Worm (Caenorhabditis elegans) whole organism, L4 larva: ENCODE data around the gene F15B9.6.

Experiments
- D1046.2 ChIP-seq: fragments of 200-800 bp; sonication (Bioruptor generic); IDR thresholded peaks from 2 replicates; pipeline ENCODE4 v1.3.6; 2022; ENCODE audit warnings: missing genetic modification characterization, missing compliant biosample characterization
- F26F4.8 ChIP-seq: fragments of 200-800 bp; sonication (Bioruptor generic); conservative IDR thresholded peaks from 2 replicates; pipeline ENCODE4 v1.3.6; 2022; ENCODE audit warnings: missing genetic modification characterization, missing compliant biosample characterization
- Y105C5A.15 ChIP-seq: fragments of 200-800 bp; sonication (Bioruptor generic); IDR thresholded peaks from 2 replicates; pipeline ENCODE4 v1.3.6; 2022; ENCODE audit warnings: missing genetic modification characterization, missing compliant biosample characterization
- aha-1 ChIP-seq: fragments of 150-350 bp; peaks from one replicate; lab custom pipeline; 2014; ENCODE audit warnings: missing biosample characterization, missing genetic modification characterization
- ama-1 ChIP-seq: fragments of 150-350 bp; optimal IDR thresholded peaks from 2 replicates; lab custom pipeline; 2014; ENCODE audit warnings: inconsistent platforms, mixed read lengths
- arid-1 ChIP-seq: fragments of 200-800 bp; sonication (Bioruptor generic); conservative IDR thresholded peaks from 2 replicates; pipeline ENCODE4 v1.3.6; 2022; ENCODE audit warnings: missing genetic modification reagents, missing genetic modification characterization, missing compliant biosample characterization
- ceh-20 ChIP-seq: fragments of 200-800 bp; sonication (Bioruptor generic); IDR thresholded peaks from 2 replicates; pipeline ENCODE4 v1.3.6; 2022; ENCODE audit warnings: missing genetic modification reagents, missing genetic modification characterization, missing compliant biosample characterization
- daf-16 ChIP-seq, 3 experiments: sonication (generic microtip); optimal IDR thresholded peaks; 2 replicates each; lab custom pipeline; 2016 to 2017; ENCODE audit warnings: missing genetic modification characterization in 3 of 3, missing genetic modification reagents in 3 of 3, mild to moderate bottlenecking in 2 of 3, missing compliant biosample characterization in 2 of 3, missing biosample characterization in 1 of 3, moderate library complexity in 1 of 3
- dmd-6 ChIP-seq: fragments of 200-800 bp; sonication (Bioruptor generic); IDR thresholded peaks from 2 replicates; pipeline ENCODE4 v1.3.6; 2022; ENCODE audit warnings: missing genetic modification reagents, missing genetic modification characterization, missing compliant biosample characterization
- dmd-9 ChIP-seq: fragments of 200-800 bp; sonication (Bioruptor generic); IDR thresholded peaks from 2 replicates; pipeline ENCODE4 v1.3.6; 2022; ENCODE audit warnings: missing genetic modification reagents, missing genetic modification characterization, missing compliant biosample characterization
- dve-1 ChIP-seq: sonication (generic microtip); optimal IDR thresholded peaks from 2 replicates; lab custom pipeline; 2017; ENCODE audit warnings: antibody characterized with exemption, mild to moderate bottlenecking, missing genetic modification characterization, missing compliant biosample characterization; ENCODE audit not compliant: insufficient read depth
- egl-27 ChIP-seq: sonication (generic microtip); optimal IDR thresholded peaks from 3 replicates; lab custom pipeline; 2017; ENCODE audit warnings: missing biosample characterization, missing genetic modification reagents, missing genetic modification characterization
- egl-43 ChIP-seq: fragments of 200-800 bp; sonication (Bioruptor generic); IDR thresholded peaks from 2 replicates; pipeline ENCODE4 v1.3.6; 2022; ENCODE audit warnings: missing genetic modification reagents, missing genetic modification characterization, missing compliant biosample characterization
- hif-1 ChIP-seq, 2 experiments: sonication (generic microtip); optimal IDR thresholded peaks; 2 replicates each; lab custom pipeline; 2016 to 2017; ENCODE audit warnings: missing compliant biosample characterization in 2 of 2, missing genetic modification characterization in 2 of 2, missing genetic modification reagents in 2 of 2, missing genotype in 2 of 2, mild to moderate bottlenecking in 1 of 2
- hlh-11 ChIP-seq: fragments of 200-800 bp; sonication (Bioruptor generic); optimal IDR thresholded peaks from 2 replicates; lab custom pipeline; 2018; ENCODE audit warnings: mild to moderate bottlenecking, missing genetic modification characterization, missing compliant biosample characterization
- lin-1 ChIP-seq: fragments of 200-800 bp; sonication (Bioruptor generic); IDR thresholded peaks from 2 replicates; pipeline ENCODE4 v1.3.6; 2022; ENCODE audit warnings: missing genetic modification reagents, missing genetic modification characterization, missing compliant biosample characterization
- lin-38 ChIP-seq: fragments of 200-800 bp; sonication (Bioruptor generic); IDR thresholded peaks from 2 replicates; pipeline ENCODE4 v1.3.6; 2022; ENCODE audit warnings: missing genetic modification reagents, missing genetic modification characterization, missing compliant biosample characterization
- lsy-2 ChIP-seq, 2 experiments: fragments of 150-350 bp in 1 of 2; sonication (generic microtip) in 1 of 2; optimal IDR thresholded peaks; 2 replicates each; lab custom pipeline; 2014 to 2017; ENCODE audit warnings: missing biosample characterization in 2 of 2, missing genetic modification characterization in 2 of 2
- madf-9 ChIP-seq: fragments of 200-800 bp; sonication (Bioruptor generic); conservative IDR thresholded peaks from 2 replicates; pipeline ENCODE4 v1.3.6; 2022; ENCODE audit warnings: missing genetic modification reagents, missing genetic modification characterization, missing compliant biosample characterization
- mdt-29 ChIP-seq: fragments of 200-800 bp; sonication (Bioruptor generic); IDR thresholded peaks from 2 replicates; pipeline ENCODE4 v1.3.6; 2022; ENCODE audit warnings: missing genetic modification reagents, missing genetic modification characterization, missing compliant biosample characterization
- mes-2 ChIP-seq: sonication (generic microtip); optimal IDR thresholded peaks from 2 replicates; lab custom pipeline; 2016; ENCODE audit warnings: missing genotype, mild to moderate bottlenecking, missing genetic modification characterization, missing compliant biosample characterization; ENCODE audit not compliant: poor library complexity, severe bottlenecking
- mxl-3 ChIP-seq: fragments of 200-800 bp; sonication (Bioruptor generic); optimal IDR thresholded peaks from 2 replicates; lab custom pipeline; 2018; ENCODE audit warnings: mild to moderate bottlenecking, missing genetic modification characterization, missing compliant biosample characterization
- nhr-237 ChIP-seq: sonication (generic microtip); optimal IDR thresholded peaks from 2 replicates; lab custom pipeline; 2017; ENCODE audit warnings: missing biosample characterization, missing genetic modification characterization
- nhr-28 ChIP-seq: fragments of 150-350 bp; optimal IDR thresholded peaks from 2 replicates; lab custom pipeline; 2014; ENCODE audit warnings: missing biosample characterization, missing genetic modification characterization
- nhr-41 ChIP-seq: fragments of 200-800 bp; sonication (Bioruptor generic); IDR thresholded peaks from 2 replicates; pipeline ENCODE4 v1.3.6; 2022; ENCODE audit warnings: missing genetic modification reagents, missing genetic modification characterization, missing compliant biosample characterization
- nhr-42 ChIP-seq: fragments of 200-800 bp; sonication (Bioruptor generic); IDR thresholded peaks from 2 replicates; pipeline ENCODE4 v1.3.6; 2022; ENCODE audit warnings: missing genetic modification characterization, missing compliant biosample characterization
- nhr-48 ChIP-seq: sonication (generic microtip); optimal IDR thresholded peaks from 2 replicates; lab custom pipeline; 2016; ENCODE audit warnings: mild to moderate bottlenecking, missing genetic modification characterization, missing compliant biosample characterization
- pqm-1 ChIP-seq: sonication (generic microtip); optimal IDR thresholded peaks from 2 replicates; lab custom pipeline; 2017; ENCODE audit warnings: missing biosample characterization, missing genetic modification characterization
- snpc-1.2 ChIP-seq: fragments of 200-800 bp; sonication (Bioruptor generic); IDR thresholded peaks from 2 replicates; pipeline ENCODE4 v1.3.6; 2022; ENCODE audit warnings: missing genetic modification reagents, missing genetic modification characterization, missing compliant biosample characterization
- spr-1 ChIP-seq: sonication (generic microtip); optimal IDR thresholded peaks from 2 replicates; lab custom pipeline; 2016; ENCODE audit warnings: mild to moderate bottlenecking, missing genetic modification characterization, missing compliant biosample characterization
- spr-3 ChIP-seq: fragments of 200-800 bp; sonication (Bioruptor generic); optimal IDR thresholded peaks from 2 replicates; lab custom pipeline; 2018; ENCODE audit warnings: mild to moderate bottlenecking, missing genetic modification characterization, missing compliant biosample characterization
- unc-130 ChIP-seq: sonication (generic microtip); optimal IDR thresholded peaks from 2 replicates; lab custom pipeline; 2016; ENCODE audit warnings: missing genetic modification reagents, missing genetic modification characterization, missing compliant biosample characterization
- zfp-2 ChIP-seq: sonication (generic microtip); optimal IDR thresholded peaks from 2 replicates; lab custom pipeline; 2016; ENCODE audit warnings: mild to moderate bottlenecking, missing genetic modification characterization, missing compliant biosample characterization
- ztf-11 ChIP-seq: fragments of 150-350 bp; optimal IDR thresholded peaks from 2 replicates; lab custom pipeline; 2014; ENCODE audit warnings: missing biosample characterization, missing genetic modification characterization
- ztf-7 ChIP-seq: fragments of 150-350 bp; optimal IDR thresholded peaks from 2 replicates; lab custom pipeline; 2014; ENCODE audit warnings: missing biosample characterization, missing genetic modification characterization

Gene F15B9.6

DNA sequence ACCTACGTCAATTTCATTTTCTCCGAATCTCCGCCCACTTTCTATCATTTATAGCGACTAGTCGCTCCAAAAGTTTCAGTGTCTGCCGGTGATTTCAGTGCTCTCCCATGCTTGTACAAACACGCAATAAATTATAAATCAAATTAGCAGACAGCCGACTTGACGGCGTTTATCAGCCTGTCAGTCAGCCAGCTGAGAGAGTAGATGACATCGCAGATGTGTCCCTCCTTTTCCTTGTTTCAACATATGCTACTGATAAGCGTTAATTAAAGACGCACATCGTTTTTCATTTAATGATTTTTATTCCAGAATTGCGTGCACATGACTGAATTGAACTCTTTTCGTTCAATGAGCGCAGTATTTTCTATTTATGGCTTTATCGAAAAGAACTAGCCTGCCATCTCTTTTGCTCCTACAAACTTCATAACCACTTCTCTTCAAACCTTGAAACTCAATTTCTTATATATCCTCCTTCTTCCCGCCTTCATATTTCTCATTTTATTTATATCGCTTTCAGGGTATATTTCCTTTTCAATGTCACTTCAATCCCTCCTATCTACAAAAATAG is 29.3 kb downstream of the F15B9.6 start, which contains the start of gene lap-2 (continued):
- TF ChIP-seq F26F4.8 (GFP tag; lab: Robert Waterston, UW), result no peak
- peak; percentile 93 for TF ChIP-seq ceh-20
- 0 out of 2 replicates have a peak, but pooled peaks have one; percentile 44 for TF ChIP-seq mdt-29 (GFP tag; lab: Robert Waterston, UW)
- TF ChIP-seq egl-43 (GFP tag; lab: Robert Waterston, UW), result no peak
- TF ChIP-seq nhr-48 (tag; lab: Kevin White, UChicago), result peak; percentile 65
- TF ChIP-seq spr-3 (GFP tag; lab: Kevin White, UChicago), result no peak
- TF ChIP-seq ztf-11 (tag; lab: Kevin White, UChicago), result no peak
- TF ChIP-seq mxl-3 (GFP tag; lab: Kevin White, UChicago), result peak; percentile 68
- TF ChIP-seq madf-9 (GFP tag; lab: Robert Waterston, UW), result no peak
- 0 out of 2 replicates have a peak, but pooled peaks have one; percentile 13 for TF ChIP-seq nhr-41 (GFP tag; lab: Robert Waterston, UW)
- peak in 1 of 2 experiments; percentile 32 for TF ChIP-seq hif-1 (tag; optimal IDR thresholded peaks at IDR 0.05; lab: Kevin White, UChicago)
- TF ChIP-seq egl-27 (tag; lab: Kevin White, UChicago), result no peak
- no peak; the same call in 1 of the 2 replicates for TF ChIP-seq lin-38 (GFP tag; lab: Robert Waterston, UW)
- TF ChIP-seq spr-1 (tag; lab: Kevin White, UChicago), result no peak
- no peak for TF ChIP-seq lin-1
- TF ChIP-seq pqm-1 (tag; lab: Kevin White, UChicago), result peak; percentile 63
- TF ChIP-seq Y105C5A.15 (GFP tag; lab: Robert Waterston, UW), result no peak
- peak in 1 of 2 experiments; percentile 47 for TF ChIP-seq daf-16 (GFP tag; optimal IDR thresholded peaks at IDR 0.05; lab: Kevin White, UChicago)
- TF ChIP-seq daf-16 (tag; optimal IDR thresholded peaks at IDR 0.05; lab: Kevin White, UChicago), result peak; percentile 52
- TF ChIP-seq dmd-6 (GFP tag; lab: Robert Waterston, UW), result peak; percentile 98
- peak in 1 of 2 experiments; percentile 13 for TF ChIP-seq lsy-2 (tag; optimal IDR thresholded peaks at IDR 0.05; lab: Kevin White, UChicago)
- TF ChIP-seq mes-2 (tag; lab: Kevin White, UChicago), result peak; percentile 18
- TF ChIP-seq nhr-42 (GFP tag; lab: Robert Waterston, UW), result no peak
- TF ChIP-seq arid-1 (GFP tag; lab: Robert Waterston, UW), result no peak
- TF ChIP-seq, all 104 proteins: peak for 23

DNA sequence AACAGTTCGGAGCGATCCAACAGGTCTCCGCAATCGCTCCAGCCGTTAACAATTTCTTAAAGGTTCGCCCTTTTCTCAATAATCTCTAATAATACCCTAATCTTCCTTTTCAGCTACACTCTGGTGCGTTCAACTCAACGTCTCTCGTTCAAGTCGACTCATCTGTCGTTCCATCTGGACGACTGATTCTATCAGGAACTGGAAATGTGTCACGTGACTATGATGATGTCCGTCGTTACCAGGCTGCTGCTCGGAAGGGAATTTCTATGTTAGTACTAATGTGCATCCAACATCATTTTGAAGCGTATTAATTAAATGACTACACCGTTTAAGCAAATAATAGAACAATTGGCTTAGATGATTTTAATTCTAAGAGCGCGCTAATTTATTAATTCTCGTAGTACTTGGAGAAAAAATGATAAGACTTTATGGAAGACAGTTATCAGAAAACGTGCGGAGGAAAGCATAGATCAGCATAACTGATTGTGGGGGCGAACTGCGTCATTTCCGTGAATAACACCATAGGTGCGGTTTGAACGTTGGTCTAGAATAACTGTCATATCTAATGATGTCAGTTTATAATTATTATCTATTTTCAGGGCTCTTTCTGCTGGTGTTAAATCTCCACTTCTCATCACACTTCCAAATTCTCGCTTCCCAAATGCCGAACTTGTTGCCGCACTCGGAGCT is 30.0 kb downstream of the F15B9.6 start:
- TF ChIP-seq pqm-1 (tag; lab: Kevin White, UChicago) (peak; percentile 17), hlh-11 (peak; percentile 4), unc-130 (GFP tag; lab: Kevin White, UChicago) (no peak), nhr-28 (peak; percentile 50), lin-38 (GFP tag; lab: Robert Waterston, UW) (peak; percentile 25; the same call in 1 of the 2 replicates), D1046.2 (GFP tag; lab: Robert Waterston, UW) (0 out of 2 replicates have a peak, but pooled peaks have one; percentile 13), dve-1 (tag; lab: Kevin White, UChicago) (peak; percentile 26), ama-1 (lab: Kevin White, UChicago) (no peak)

DNA sequence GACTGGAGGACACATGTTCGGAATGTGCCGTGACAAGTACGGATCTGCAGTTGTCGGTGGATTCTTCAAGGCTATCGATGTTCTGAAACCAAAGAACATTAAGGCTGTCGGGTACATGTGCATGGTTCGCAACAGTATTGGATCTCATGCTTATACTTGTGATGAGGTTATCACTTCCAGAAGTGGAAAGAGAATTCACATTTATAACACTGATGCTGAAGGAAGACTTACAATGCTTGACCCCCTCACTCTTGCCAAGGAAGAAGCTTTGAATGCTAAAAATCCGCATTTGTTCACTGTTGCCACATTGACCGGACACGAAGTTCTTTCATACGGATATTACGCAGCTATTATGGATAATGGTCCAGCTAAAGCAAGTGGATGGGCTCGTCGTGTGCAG is 31.1 kb downstream of the F15B9.6 start:
- TF ChIP-seq aha-1 (peak; percentile 96), nhr-237 (tag; lab: Kevin White, UChicago) (no peak), ztf-7 (tag; lab: Kevin White, UChicago) (no peak), snpc-1.2 (no peak), zfp-2 (tag; lab: Kevin White, UChicago) (no peak), unc-130 (GFP tag; lab: Kevin White, UChicago) (no peak), dmd-9 (0 out of 2 replicates have a peak, but pooled peaks have one; percentile 12)
